Fruit fly (Drosophila melanogaster): ENCODE results near the gene CG32270.

Gene CG32270

DNA sequence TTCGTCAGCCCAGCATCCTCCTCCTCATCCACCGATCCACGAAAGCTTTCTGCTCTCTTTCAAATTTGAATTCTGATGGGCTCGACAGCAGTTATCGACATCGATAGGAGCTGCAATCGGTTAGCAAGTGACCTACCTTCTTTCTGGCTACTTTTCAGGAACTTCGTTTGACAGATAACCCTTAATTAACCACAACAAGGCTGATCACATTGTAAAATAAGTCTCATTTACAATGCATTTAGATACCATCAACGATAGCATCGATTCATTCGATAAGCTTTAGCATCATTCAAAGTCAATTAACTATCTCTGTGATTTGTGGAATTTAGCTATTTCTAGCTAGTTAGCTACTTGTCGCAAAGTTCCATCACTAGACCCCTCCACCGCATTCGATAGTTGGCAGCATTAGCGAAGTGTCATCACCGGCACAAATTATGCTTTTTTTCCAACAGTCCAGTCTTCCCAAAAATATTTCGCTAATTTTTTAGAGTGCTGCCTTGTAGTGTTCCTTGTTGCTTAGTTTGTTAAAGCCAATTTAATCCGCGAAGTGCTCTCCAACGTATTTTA, 30.2 kb downstream of the CG32270 start, which contains the start of the genes MnM and Girdin (continued):
- TF ChIP-seq emc (GFP tag; optimal IDR thresholded peaks at IDR 0.05), result peak; percentile 26
- TF ChIP-seq Neu2 (GFP tag; optimal IDR thresholded peaks at IDR 0.05; ENCODE audit: borderline replicate concordance), result peak; percentile 50
- TF ChIP-seq tll (GFP tag; optimal IDR thresholded peaks at IDR 0.05), result peak; percentile 53 to 97
- TF ChIP-seq schlank (tag; optimal IDR thresholded peaks at IDR 0.05), result no peak
- no peak for TF ChIP-seq Dfd (GFP tag; optimal IDR thresholded peaks at IDR 0.05)
- TF ChIP-seq CG6175 (GFP tag; IDR thresholded peaks at IDR 0.05), result peak; percentile 67; the same call in 2 of the 3 replicates
- TF ChIP-seq Bgb (GFP tag; IDR thresholded peaks at IDR 0.05; ENCODE audit: partially characterized antibody), result peak; percentile 74
- TF ChIP-seq CG15479 (GFP tag; optimal IDR thresholded peaks at IDR 0.05), result no peak
- peak; percentile 86 for TF ChIP-seq jumu (GFP tag; optimal IDR thresholded peaks at IDR 0.05)
- TF ChIP-seq Atf6 (GFP tag; IDR thresholded peaks at IDR 0.05), result no peak; the same call in 1 of the 2 replicates
- no peak for TF ChIP-seq CG18262 (tag; optimal IDR thresholded peaks at IDR 0.05)
- TF ChIP-seq Hsf (GFP tag; optimal IDR thresholded peaks at IDR 0.05), result peak; percentile 77
- TF ChIP-seq CG14014 (GFP tag; IDR thresholded peaks at IDR 0.05), result peak; percentile 37; the same call in 1 of the 2 replicates
- peak; percentile 73 for TF ChIP-seq CG30020 (tag; optimal IDR thresholded peaks at IDR 0.05)
- TF ChIP-seq Camta (GFP tag; optimal IDR thresholded peaks at IDR 0.05), result peak; percentile 39
- TF ChIP-seq Sin3A (optimal IDR thresholded peaks at IDR 0.05), result peak; percentile 99
- TF ChIP-seq pros (GFP tag; optimal IDR thresholded peaks at IDR 0.05), result no peak
- TF ChIP-seq CG7372 (GFP tag; IDR thresholded peaks at IDR 0.05), result 0 out of 2 replicates have a peak, but pooled peaks have one; percentile 11
- peak; percentile 25; the same call in 1 of the 2 replicates for TF ChIP-seq E2f1 (GFP tag; IDR thresholded peaks at IDR 0.05)
- peak; percentile 32 for TF ChIP-seq CG1602 (GFP tag; optimal IDR thresholded peaks at IDR 0.05)
- TF ChIP-seq CG12659 (GFP tag; optimal IDR thresholded peaks at IDR 0.05), result peak; percentile 82
- peak; percentile 27 for TF ChIP-seq Oli (tag; optimal IDR thresholded peaks at IDR 0.05)
- peak; percentile 79 for TF ChIP-seq pum (GFP tag; optimal IDR thresholded peaks at IDR 0.05)
- no peak for TF ChIP-seq Hr78 (GFP tag; optimal IDR thresholded peaks at IDR 0.05)
- peak; percentile 45 for TF ChIP-seq CG4820 (GFP tag; optimal IDR thresholded peaks at IDR 0.05)
- TF ChIP-seq CG13296 (GFP tag; optimal IDR thresholded peaks at IDR 0.05), result no peak
- TF ChIP-seq wor (GFP tag; IDR thresholded peaks at IDR 0.05), result peak; percentile 24; the same call in 1 of the 2 replicates
- 0 out of 2 replicates have a peak, but pooled peaks have one; percentile 13 for TF ChIP-seq klu (GFP tag; IDR thresholded peaks at IDR 0.05)
- no peak for TF ChIP-seq wek (GFP tag; optimal IDR thresholded peaks at IDR 0.05)
- peak; percentile 57; the same call in 2 of the 3 replicates for TF ChIP-seq CG11456 (GFP tag; IDR thresholded peaks at IDR 0.05)
- peak; percentile 53; the same call in 1 of the 2 replicates for TF ChIP-seq CG32532 (GFP tag; IDR thresholded peaks at IDR 0.05)
- TF ChIP-seq ttk (GFP tag; IDR thresholded peaks at IDR 0.05), result no peak
- peak; percentile 61 for TF ChIP-seq Dbx (GFP tag; IDR thresholded peaks at IDR 0.05)
- peak; percentile 96 for TF ChIP-seq BEAF-32 (GFP tag; optimal IDR thresholded peaks at IDR 0.05)
- peak; percentile 34; the same call in 1 of the 2 replicates for TF ChIP-seq CG11247 (GFP tag; IDR thresholded peaks at IDR 0.05)
- TF ChIP-seq gt (GFP tag; IDR thresholded peaks at IDR 0.05), result no peak
- TF ChIP-seq CG13775 (GFP tag; optimal IDR thresholded peaks at IDR 0.05), result peak; percentile 71
- TF ChIP-seq CG16813 (GFP tag; IDR thresholded peaks at IDR 0.05; ENCODE audit: partially characterized antibody), result peak; percentile 88
- TF ChIP-seq eyg (GFP tag; optimal IDR thresholded peaks at IDR 0.05), result no peak
- no peak for TF ChIP-seq NC2α (GFP tag; optimal IDR thresholded peaks at IDR 0.05)
- peak; percentile 92 for TF ChIP-seq row (GFP tag; IDR thresholded peaks at IDR 0.05)
- TF ChIP-seq Mrtf (GFP tag; IDR thresholded peaks at IDR 0.05), result no peak
- no peak for TF ChIP-seq CG1024 (GFP tag; IDR thresholded peaks at IDR 0.05)
- peak; percentile 63 for TF ChIP-seq bbx (GFP tag; IDR thresholded peaks at IDR 0.05; ENCODE audit: partially characterized antibody)
- peak; percentile 36 for TF ChIP-seq CG18619 (GFP tag; optimal IDR thresholded peaks at IDR 0.05)
- peak; percentile 71 for TF ChIP-seq sens (GFP tag)
- peak; percentile 44 for TF ChIP-seq disco-r (GFP tag; optimal IDR thresholded peaks at IDR 0.05)
- TF ChIP-seq inv (GFP tag; IDR thresholded peaks at IDR 0.05; ENCODE audit: partially characterized antibody), result peak; percentile 87
- TF ChIP-seq CG8359 (GFP tag; optimal IDR thresholded peaks at IDR 0.05; ENCODE audit: borderline replicate concordance), result no peak
- TF ChIP-seq az2 (GFP tag; optimal IDR thresholded peaks at IDR 0.05), result peak; percentile 56
